Worm (Caenorhabditis elegans) whole organism, L1 larva: ENCODE measurements around the gene clec-6.

Experiments used
- C04F5.9 ChIP-seq: sonication (generic microtip); optimal IDR thresholded peaks from 2 replicates; lab custom pipeline; 2016; ENCODE audit warnings: missing genetic modification characterization, missing compliant biosample characterization
- C16A3.4 ChIP-seq: fragments of 150-350 bp; optimal IDR thresholded peaks from 2 replicates; lab custom pipeline; 2014; ENCODE audit warnings: missing biosample characterization, missing genetic modification characterization
- C34B4.2 ChIP-seq: sonication (generic microtip); optimal IDR thresholded peaks from 2 replicates; lab custom pipeline; 2017; ENCODE audit warnings: mild to moderate bottlenecking, missing genetic modification characterization, missing compliant biosample characterization
- F16B12.6 ChIP-seq: fragments of 150-350 bp; optimal IDR thresholded peaks from 2 replicates; lab custom pipeline; 2014; ENCODE audit warnings: missing biosample characterization, missing genetic modification characterization
- aha-1 ChIP-seq: fragments of 150-350 bp; optimal IDR thresholded peaks from 2 replicates; lab custom pipeline; 2014; ENCODE audit warnings: missing biosample characterization, missing genetic modification characterization
- ama-1 ChIP-seq: fragments of 150-350 bp; optimal IDR thresholded peaks from 2 replicates; lab custom pipeline; 2014
- blmp-1 ChIP-seq: fragments of 150-350 bp; optimal IDR thresholded peaks from 2 replicates; lab custom pipeline; 2014; ENCODE audit warnings: missing biosample characterization, missing genetic modification characterization
- ceh-82 ChIP-seq, 3 experiments: fragments of 150-350 bp in 1 of 3; sonication (generic microtip) in 2 of 3; optimal IDR thresholded peaks; 2 replicates each; lab custom pipeline; 2014 to 2017; ENCODE audit warnings: missing biosample characterization in 3 of 3, missing genetic modification characterization in 3 of 3
- ceh-90 ChIP-seq: sonication (generic microtip); optimal IDR thresholded peaks from 2 replicates; lab custom pipeline; 2016; ENCODE audit warnings: missing genetic modification characterization, missing compliant biosample characterization
- egl-27 ChIP-seq, 2 experiments: fragments of 150-350 bp in 1 of 2; sonication (generic microtip); optimal IDR thresholded peaks; 3 replicates each; lab custom pipeline; 2017 to 2018; ENCODE audit warnings: missing biosample characterization in 2 of 2, missing genetic modification characterization in 2 of 2, missing genetic modification reagents in 2 of 2
- elt-2 ChIP-seq: sonication (generic microtip); optimal IDR thresholded peaks from 2 replicates; lab custom pipeline; 2016; ENCODE audit warnings: missing genetic modification characterization, mild to moderate bottlenecking, inconsistent platforms, missing compliant biosample characterization, missing genetic modification reagents
- elt-3 ChIP-seq, 6 experiments: fragments of 150-350 bp in 1 of 6; sonication (generic microtip); optimal IDR thresholded peaks; 2 replicates each; lab custom pipeline; 2017 to 2018; ENCODE audit warnings: missing biosample characterization in 6 of 6, missing genetic modification characterization in 6 of 6, inconsistent platforms in 1 of 6
- ets-5 ChIP-seq: fragments of 200-800 bp; sonication (Bioruptor generic); IDR thresholded peaks from 2 replicates; pipeline ENCODE4 v1.3.6; 2022; ENCODE audit warnings: missing genetic modification characterization, missing compliant biosample characterization
- fos-1 ChIP-seq: fragments of 150-350 bp; optimal IDR thresholded peaks from 2 replicates; lab custom pipeline; 2014; ENCODE audit warnings: missing biosample characterization, missing genetic modification characterization
- hlh-4 ChIP-seq: sonication (generic microtip); optimal IDR thresholded peaks from 2 replicates; lab custom pipeline; 2016; ENCODE audit warnings: mild to moderate bottlenecking, missing genetic modification characterization, missing compliant biosample characterization
- jun-1 ChIP-seq: fragments of 150-350 bp; optimal IDR thresholded peaks from 2 replicates; lab custom pipeline; 2014; ENCODE audit warnings: missing biosample characterization, missing genetic modification reagents, missing genetic modification characterization
- lin-13 ChIP-seq: fragments of 150-350 bp; optimal IDR thresholded peaks from 2 replicates; lab custom pipeline; 2014; ENCODE audit warnings: missing biosample characterization, missing genetic modification reagents, missing genetic modification characterization
- lin-14 ChIP-seq: fragments of 200-800 bp; sonication (Bioruptor generic); optimal IDR thresholded peaks from 2 replicates; lab custom pipeline; 2018; ENCODE audit warnings: mild to moderate bottlenecking, missing genetic modification characterization, moderate library complexity, missing compliant biosample characterization
- lin-35 ChIP-seq, 2 experiments: fragments of 150-350 bp; optimal IDR thresholded peaks; 2 replicates each; lab custom pipeline; 2014; ENCODE audit warnings: missing biosample characterization in 2 of 2, missing genetic modification characterization in 2 of 2, missing genetic modification reagents in 2 of 2
- lin-39 ChIP-seq: fragments of 150-350 bp; optimal IDR thresholded peaks from 2 replicates; lab custom pipeline; 2014; ENCODE audit warnings: missing biosample characterization, missing genetic modification reagents, missing genetic modification characterization
- mef-2 ChIP-seq: fragments of 150-350 bp; optimal IDR thresholded peaks from 2 replicates; lab custom pipeline; 2014; ENCODE audit warnings: missing biosample characterization, missing genetic modification characterization
- nhr-12 ChIP-seq: sonication (generic microtip); optimal IDR thresholded peaks from 2 replicates; lab custom pipeline; 2017; ENCODE audit warnings: missing biosample characterization, missing genetic modification characterization
- nhr-19 ChIP-seq: fragments of 200-800 bp; sonication (Bioruptor generic); conservative IDR thresholded peaks from 2 replicates; pipeline ENCODE4 v1.3.6; 2022; ENCODE audit warnings: missing genetic modification characterization, missing compliant biosample characterization
- nhr-20 ChIP-seq: sonication (generic microtip); optimal IDR thresholded peaks from 2 replicates; lab custom pipeline; 2016; ENCODE audit warnings: mild to moderate bottlenecking, missing genetic modification characterization, missing compliant biosample characterization
- nhr-28 ChIP-seq: fragments of 150-350 bp; optimal IDR thresholded peaks from 2 replicates; lab custom pipeline; 2014; ENCODE audit warnings: missing biosample characterization, missing genetic modification characterization
- nhr-47 ChIP-seq: sonication (generic microtip); optimal IDR thresholded peaks from 2 replicates; lab custom pipeline; 2016; ENCODE audit warnings: mild to moderate bottlenecking, missing genetic modification characterization, moderate library complexity, missing compliant biosample characterization
- nhr-76 ChIP-seq: sonication (generic microtip); optimal IDR thresholded peaks from 2 replicates; lab custom pipeline; 2017; ENCODE audit warnings: missing biosample characterization, missing genetic modification characterization
- nhr-77 ChIP-seq: fragments of 150-350 bp; optimal IDR thresholded peaks from 2 replicates; lab custom pipeline; 2014; ENCODE audit warnings: missing biosample characterization, missing genetic modification characterization
- nhr-84 ChIP-seq: sonication (generic microtip); optimal IDR thresholded peaks from 2 replicates; lab custom pipeline; 2017; ENCODE audit warnings: missing biosample characterization, missing genetic modification characterization
- nhr-85 ChIP-seq: sonication (generic microtip); peaks from one replicate; lab custom pipeline; 2016; ENCODE audit warnings: missing genetic modification characterization, inconsistent platforms, missing compliant biosample characterization
- nhr-90 ChIP-seq: sonication (generic microtip); optimal IDR thresholded peaks from 2 replicates; lab custom pipeline; 2016; ENCODE audit warnings: mild to moderate bottlenecking, missing genetic modification characterization, missing compliant biosample characterization; ENCODE audit not compliant: poor library complexity
- pag-3 ChIP-seq: sonication (generic microtip); optimal IDR thresholded peaks from 2 replicates; lab custom pipeline; 2017; ENCODE audit warnings: missing genetic modification characterization, mild to moderate bottlenecking, missing compliant biosample characterization, antibody characterized with exemption, borderline replicate concordance; ENCODE audit not compliant: insufficient read depth
- pqm-1 ChIP-seq: sonication (generic microtip); optimal IDR thresholded peaks from 3 replicates; lab custom pipeline; 2017; ENCODE audit warnings: missing biosample characterization, missing genetic modification characterization
- rnt-1 ChIP-seq: sonication (generic microtip); optimal IDR thresholded peaks from 2 replicates; lab custom pipeline; 2016; ENCODE audit warnings: mild to moderate bottlenecking, missing genetic modification characterization, moderate library complexity, missing compliant biosample characterization
- skn-1 ChIP-seq: fragments of 150-350 bp; optimal IDR thresholded peaks from 2 replicates; lab custom pipeline; 2014; ENCODE audit warnings: missing biosample characterization, missing genetic modification characterization
- snpc-4 ChIP-seq: fragments of 150-350 bp; optimal IDR thresholded peaks from 2 replicates; lab custom pipeline; 2014; ENCODE audit warnings: missing biosample characterization, missing genetic modification characterization
- snu-23 ChIP-seq: sonication (generic microtip); optimal IDR thresholded peaks from 2 replicates; lab custom pipeline; 2016; ENCODE audit warnings: missing genetic modification characterization, missing compliant biosample characterization
- sox-4 ChIP-seq: sonication (generic microtip); optimal IDR thresholded peaks from 2 replicates; lab custom pipeline; 2016; ENCODE audit warnings: missing genetic modification characterization, missing compliant biosample characterization
- tbx-2 ChIP-seq: sonication (generic microtip); optimal IDR thresholded peaks from 2 replicates; lab custom pipeline; 2016; ENCODE audit warnings: missing genetic modification characterization, missing compliant biosample characterization
- unc-130 ChIP-seq: fragments of 150-350 bp; optimal IDR thresholded peaks from 2 replicates; lab custom pipeline; 2017; ENCODE audit warnings: missing biosample characterization, missing genetic modification characterization, inconsistent platforms
- unc-30 ChIP-seq: sonication (generic microtip); optimal IDR thresholded peaks from 2 replicates; lab custom pipeline; 2017; ENCODE audit warnings: missing biosample characterization, missing genetic modification characterization
- unc-62 ChIP-seq: fragments of 150-350 bp; optimal IDR thresholded peaks from 2 replicates; lab custom pipeline; 2014; ENCODE audit warnings: missing biosample characterization, missing genetic modification reagents, missing genetic modification characterization
- vab-15 ChIP-seq: sonication (generic microtip); optimal IDR thresholded peaks from 2 replicates; lab custom pipeline; 2017; ENCODE audit warnings: missing genotype, mild to moderate bottlenecking, missing genetic modification characterization, missing compliant biosample characterization
- xbp-1 ChIP-seq: sonication (generic microtip); optimal IDR thresholded peaks from 2 replicates; lab custom pipeline; 2016; ENCODE audit warnings: missing genetic modification characterization, missing compliant biosample characterization
- zip-4 ChIP-seq: fragments of 200-800 bp; sonication (Bioruptor generic); optimal IDR thresholded peaks from 2 replicates; lab custom pipeline; 2018; ENCODE audit warnings: mild to moderate bottlenecking, missing genetic modification characterization, moderate library complexity, missing compliant biosample characterization
- ztf-11 ChIP-seq, 2 experiments: sonication (generic microtip); optimal IDR thresholded peaks; 2 replicates each; lab custom pipeline; 2016 to 2017; ENCODE audit warnings: missing genetic modification characterization in 2 of 2, missing biosample characterization in 1 of 2, missing compliant biosample characterization in 1 of 2
- ztf-4 ChIP-seq: fragments of 150-350 bp; optimal IDR thresholded peaks from 2 replicates; lab custom pipeline; 2014; ENCODE audit warnings: missing biosample characterization, missing genetic modification characterization

The clec-6 gene

ce11 chrIII:4887291-4887690 is at the start of gene clec-6:
Gene clec-6 (minus strand): TSS chrIII:4887444.
- TF ChIP-seq sox-4 (tag; lab: Kevin White, UChicago) (no peak), jun-1 (tag; lab: Kevin White, UChicago) (no peak), lin-35 (GFP tag; optimal IDR thresholded peaks at IDR 0.05; lab: Kevin White, UChicago) (no peak), snpc-4 (no peak), nhr-76 (no peak), unc-30 (no peak), lin-14 (GFP tag; lab: Kevin White, UChicago) (no peak), elt-2 (tag; lab: Kevin White, UChicago) (peak; percentile 51)

DNA sequence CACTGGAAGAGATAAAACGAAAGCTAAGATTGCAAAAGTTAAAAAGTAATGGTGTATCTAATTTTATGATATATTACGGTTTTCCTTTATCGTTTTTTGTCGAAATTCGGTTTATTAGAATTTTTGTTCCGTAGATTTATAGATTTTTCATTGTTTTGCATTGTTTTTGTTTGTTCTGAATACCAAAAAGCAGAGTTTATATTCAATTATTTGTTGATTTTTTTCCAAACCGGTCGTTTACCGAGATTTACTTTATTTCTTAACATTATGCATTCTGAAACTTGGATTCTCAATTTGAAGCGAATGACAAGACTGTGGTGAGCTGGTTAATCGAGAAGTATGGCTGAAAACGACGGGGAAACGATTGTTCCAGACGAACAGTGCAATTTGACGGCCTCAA is 49.8 kb upstream of the clec-6 start, which contains the start of gene fsn-1:
Gene fsn-1 (plus strand): TSS at position 301 of the 400 bp plus-strand sequence.
- TF ChIP-seq ztf-11 (tag; optimal IDR thresholded peaks at IDR 0.05; lab: Kevin White, UChicago) = no peak
- no peak for TF ChIP-seq ets-5 (GFP tag; lab: Robert Waterston, UW)
- TF ChIP-seq nhr-28 (tag; lab: Kevin White, UChicago) = no peak
- no peak for TF ChIP-seq nhr-47 (tag; lab: Kevin White, UChicago)
- TF ChIP-seq fos-1 (tag; lab: Kevin White, UChicago) = no peak
- TF ChIP-seq, all 84 proteins: peak for 0

DNA sequence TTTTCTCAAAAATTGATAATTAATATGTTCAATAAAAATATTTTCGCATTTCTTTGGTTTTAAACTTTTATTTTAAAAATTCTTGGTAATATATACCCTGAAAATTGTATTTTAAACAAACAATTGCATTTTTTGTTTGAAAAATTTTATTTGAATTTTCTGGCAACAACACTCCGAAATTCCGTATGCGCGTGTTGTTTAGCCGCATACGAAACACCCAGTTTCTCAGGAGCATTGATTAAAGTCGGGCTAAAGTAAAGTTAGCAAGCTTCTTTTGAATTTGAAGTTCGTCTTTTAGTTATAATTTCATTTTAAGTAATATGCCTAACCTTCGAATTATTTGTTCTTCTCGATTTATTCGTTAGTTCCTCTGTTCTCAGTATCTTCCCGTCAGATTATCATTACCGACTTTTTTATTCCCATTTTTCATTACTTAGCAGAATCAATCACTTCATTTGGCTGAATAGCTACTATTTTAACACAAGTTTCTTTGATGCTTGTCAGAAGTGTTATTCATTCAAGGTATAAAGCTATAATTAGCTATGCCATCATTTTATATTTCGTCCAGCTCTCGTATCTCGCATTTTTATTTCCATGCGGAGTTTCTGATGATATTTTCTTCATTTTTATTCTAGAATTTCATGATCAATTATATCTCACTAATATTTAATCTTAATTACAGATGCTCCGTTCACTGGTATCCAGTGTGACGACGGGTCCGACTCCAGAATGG is 47.8 kb upstream of the clec-6 start, which contains the start of gene mrps-18C:
Gene mrps-18C (plus strand): TSS at position 683 of the 733 bp plus-strand sequence.
- no peak for TF ChIP-seq ama-1 (lab: Kevin White, UChicago)
- no peak for TF ChIP-seq nhr-19 (GFP tag; lab: Robert Waterston, UW)
- no peak for TF ChIP-seq lin-13
- no peak for TF ChIP-seq tbx-2
- TF ChIP-seq ceh-90 (tag; lab: Kevin White, UChicago) = no peak
- no peak for TF ChIP-seq xbp-1
- no peak for TF ChIP-seq snpc-4
- peak; percentile 60 to 69 for TF ChIP-seq lin-35 (GFP tag; optimal IDR thresholded peaks at IDR 0.05; lab: Kevin White, UChicago)
- TF ChIP-seq ztf-11 (tag; optimal IDR thresholded peaks at IDR 0.05; lab: Kevin White, UChicago) = no peak
- no peak for TF ChIP-seq C34B4.2
- TF ChIP-seq C16A3.4 (tag; lab: Kevin White, UChicago) = no peak
- no peak for TF ChIP-seq pag-3 (tag; lab: Kevin White, UChicago)
- TF ChIP-seq ceh-82 (tag; optimal IDR thresholded peaks at IDR 0.05; lab: Kevin White, UChicago) = peak in 1 of 3 experiments; percentile 11
- peak; percentile 18 for TF ChIP-seq blmp-1 (tag; lab: Kevin White, UChicago)
- no peak for TF ChIP-seq vab-15 (tag; lab: Kevin White, UChicago)
- no peak for TF ChIP-seq nhr-84 (tag; lab: Kevin White, UChicago)
- no peak for TF ChIP-seq F16B12.6 (tag; lab: Kevin White, UChicago)
- TF ChIP-seq pqm-1 = no peak
- peak; percentile 16 for TF ChIP-seq snu-23 (GFP tag; lab: Kevin White, UChicago)
- peak; percentile 35 for TF ChIP-seq rnt-1 (tag; lab: Kevin White, UChicago)
- no peak for TF ChIP-seq mef-2 (tag; lab: Kevin White, UChicago)
- TF ChIP-seq unc-130 (tag; lab: Kevin White, UChicago) = no peak
- TF ChIP-seq unc-30 = no peak
- no peak for TF ChIP-seq zip-4
- no peak for TF ChIP-seq lin-39
- peak; percentile 2 for TF ChIP-seq nhr-85 (tag; lab: Kevin White, UChicago)
- TF ChIP-seq nhr-47 (tag; lab: Kevin White, UChicago) = peak; percentile 49
- TF ChIP-seq aha-1 (tag; lab: Kevin White, UChicago) = no peak
- TF ChIP-seq elt-3 (tag; optimal IDR thresholded peaks at IDR 0.05; lab: Kevin White, UChicago) = no peak
- no peak for TF ChIP-seq hlh-4
- TF ChIP-seq skn-1 (tag; lab: Kevin White, UChicago) = no peak
- no peak for TF ChIP-seq nhr-28 (tag; lab: Kevin White, UChicago)
- no peak for TF ChIP-seq ets-5 (GFP tag; lab: Robert Waterston, UW)
- no peak for TF ChIP-seq sox-4 (tag; lab: Kevin White, UChicago)
- no peak for TF ChIP-seq nhr-20 (tag; lab: Kevin White, UChicago)
- no peak for TF ChIP-seq nhr-90 (tag; lab: Kevin White, UChicago)
- TF ChIP-seq C04F5.9 (tag; lab: Kevin White, UChicago) = no peak
- TF ChIP-seq nhr-12 (tag; lab: Kevin White, UChicago) = no peak
- TF ChIP-seq nhr-77 (tag; lab: Kevin White, UChicago) = no peak
- no peak for TF ChIP-seq egl-27 (tag; optimal IDR thresholded peaks at IDR 0.05; lab: Kevin White, UChicago)
- no peak for TF ChIP-seq unc-62 (GFP tag; lab: Kevin White, UChicago)
- no peak for TF ChIP-seq ztf-4 (tag; lab: Kevin White, UChicago)
